Worm (Caenorhabditis elegans): Measurements from ENCODE around the gene C31G12.4.
"Not testable (repeated sequence)": the region's sequence is repeated elsewhere in the genome, so short reads cannot be mapped to it uniquely, and the experiment has no call there.

Gene C31G12.4

DNA sequence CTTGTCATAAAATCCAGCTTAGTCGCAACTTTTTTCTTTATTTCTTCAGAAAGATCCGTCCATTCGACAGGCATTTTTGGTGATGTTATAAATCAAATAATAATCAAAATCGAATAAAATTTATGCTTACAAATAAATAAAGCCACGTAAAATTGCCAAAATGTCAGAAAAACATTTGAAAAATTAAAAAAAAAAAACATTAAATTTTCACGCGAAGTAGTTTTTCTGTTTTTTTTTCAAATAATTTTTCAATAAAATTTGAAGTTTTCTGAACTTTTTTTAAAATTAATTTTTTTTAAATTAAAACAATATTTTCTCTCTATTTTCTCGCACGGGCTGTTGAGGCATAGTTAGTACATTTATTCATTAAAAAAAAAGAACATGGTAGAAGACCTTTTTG lies at the start of gene C31G12.4:
C31G12.4 (minus strand) TSS at position 101 of the 400 bp plus-strand sequence.
- TF ChIP-seq Y55F3AM.14 (GFP tag; optimal IDR thresholded peaks at IDR 0.05): no peak
- no peak for TF ChIP-seq ZK546.5 (tag; optimal IDR thresholded peaks at IDR 0.05)
- no peak for TF ChIP-seq fos-1 (tag; optimal IDR thresholded peaks at IDR 0.05)
- TF ChIP-seq lin-13 (GFP tag; optimal IDR thresholded peaks at IDR 0.05): no peak
- TF ChIP-seq aly-2 (tag; optimal IDR thresholded peaks at IDR 0.05): no peak
- no peak for TF ChIP-seq nhr-10 (tag; optimal IDR thresholded peaks at IDR 0.05)
- no peak for TF ChIP-seq nhr-12 (tag; optimal IDR thresholded peaks at IDR 0.05)
- TF ChIP-seq nhr-25 (tag; optimal IDR thresholded peaks at IDR 0.05): no peak
- no peak for TF ChIP-seq elt-1 (tag; optimal IDR thresholded peaks at IDR 0.05)
- TF ChIP-seq lsy-2 (tag; optimal IDR thresholded peaks at IDR 0.05): no peak
- no peak for TF ChIP-seq nhr-129 (tag; optimal IDR thresholded peaks at IDR 0.05)
- no peak for TF ChIP-seq R02D3.7 (tag; optimal IDR thresholded peaks at IDR 0.05)
- TF ChIP-seq gmeb-1 (tag; optimal IDR thresholded peaks at IDR 0.05): no peak
- TF ChIP-seq unc-55 (GFP tag; optimal IDR thresholded peaks at IDR 0.05): no peak
- TF ChIP-seq peb-1 (tag; optimal IDR thresholded peaks at IDR 0.05): no peak
- no peak for TF ChIP-seq sma-3 (GFP tag; optimal IDR thresholded peaks at IDR 0.05)
- TF ChIP-seq mab-5 (tag; optimal IDR thresholded peaks at IDR 0.05): no peak

DNA sequence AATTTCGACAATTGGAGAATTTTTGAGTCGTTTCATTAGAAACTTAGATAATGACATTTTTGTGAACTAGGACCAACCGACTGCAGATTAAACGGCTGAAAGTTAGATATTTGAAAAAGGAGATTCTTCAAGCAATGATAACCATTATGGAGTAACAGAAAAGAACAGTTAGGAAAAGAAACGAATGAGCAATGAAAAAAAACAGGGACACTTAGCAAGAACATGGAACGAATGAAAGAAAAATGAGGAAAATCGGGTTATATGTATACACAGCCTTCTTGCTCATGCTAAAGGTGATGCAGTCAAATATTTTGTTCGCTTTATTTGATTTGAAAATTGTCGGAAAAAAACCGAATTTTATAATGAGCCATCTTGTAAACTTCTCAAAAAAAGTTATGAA lies 45.8 kb upstream of the C31G12.4 start, which contains the start of gene F16H6.10:
F16H6.10 (minus strand) TSS at position 101 of the 400 bp plus-strand sequence.
- TF ChIP-seq ceh-82 (tag; optimal IDR thresholded peaks at IDR 0.05): no peak
- TF ChIP-seq unc-62 (GFP tag; optimal IDR thresholded peaks at IDR 0.05): no peak
- TF ChIP-seq alr-1 (tag; optimal IDR thresholded peaks at IDR 0.05): no peak
- TF ChIP-seq elt-1 (tag; optimal IDR thresholded peaks at IDR 0.05): no peak
- no peak for TF ChIP-seq nhr-12 (tag; optimal IDR thresholded peaks at IDR 0.05)
- TF ChIP-seq sma-9 (GFP tag; optimal IDR thresholded peaks at IDR 0.05): no peak
- no peak for TF ChIP-seq sma-9 (tag; optimal IDR thresholded peaks at IDR 0.05)
- TF ChIP-seq snpc-4 (tag; optimal IDR thresholded peaks at IDR 0.05): no peak
- TF ChIP-seq ZK546.5 (tag; optimal IDR thresholded peaks at IDR 0.05): no peak
- TF ChIP-seq C34F6.9 (tag; optimal IDR thresholded peaks at IDR 0.05): no peak
- no peak for TF ChIP-seq nhr-21 (tag; optimal IDR thresholded peaks at IDR 0.05)
- TF ChIP-seq Y55F3AM.14 (GFP tag; optimal IDR thresholded peaks at IDR 0.05): no peak
- no peak for TF ChIP-seq mdl-1 (tag; optimal IDR thresholded peaks at IDR 0.05)
- no peak for TF ChIP-seq lin-13 (GFP tag; optimal IDR thresholded peaks at IDR 0.05)
- no peak for TF ChIP-seq nhr-23 (tag; optimal IDR thresholded peaks at IDR 0.05)
- TF ChIP-seq blmp-1 (tag; optimal IDR thresholded peaks at IDR 0.05; ENCODE audit: insufficient read depth): no peak
- no peak for TF ChIP-seq crh-2 (tag; optimal IDR thresholded peaks at IDR 0.05)

DNA sequence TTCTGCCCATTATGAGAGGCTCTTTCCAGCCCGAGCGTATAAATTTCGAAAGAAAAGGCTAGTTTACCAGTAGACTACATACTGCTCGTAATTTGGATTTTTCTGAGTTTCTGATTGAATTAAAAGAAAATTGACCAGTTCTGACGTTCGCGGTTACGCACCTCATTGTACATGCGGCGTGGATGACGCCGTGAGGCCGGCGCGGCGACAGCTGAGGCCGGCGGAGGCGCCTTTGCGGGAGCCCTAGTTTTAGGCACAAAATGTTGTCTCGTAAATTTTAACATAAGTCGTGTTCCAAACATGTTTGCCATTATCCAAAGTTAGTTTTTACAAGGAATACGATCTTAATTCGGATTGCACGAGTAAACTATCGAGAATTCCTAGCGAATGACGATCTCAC lies 38.2 kb upstream of the C31G12.4 start, which contains the start of gene F16H6.9:
F16H6.9 (plus strand) TSS at position 301 of the 400 bp plus-strand sequence.
- TF ChIP-seq nhr-12, alr-1, unc-39 (tag; optimal IDR thresholded peaks at IDR 0.05): not testable (repeated sequence)

DNA sequence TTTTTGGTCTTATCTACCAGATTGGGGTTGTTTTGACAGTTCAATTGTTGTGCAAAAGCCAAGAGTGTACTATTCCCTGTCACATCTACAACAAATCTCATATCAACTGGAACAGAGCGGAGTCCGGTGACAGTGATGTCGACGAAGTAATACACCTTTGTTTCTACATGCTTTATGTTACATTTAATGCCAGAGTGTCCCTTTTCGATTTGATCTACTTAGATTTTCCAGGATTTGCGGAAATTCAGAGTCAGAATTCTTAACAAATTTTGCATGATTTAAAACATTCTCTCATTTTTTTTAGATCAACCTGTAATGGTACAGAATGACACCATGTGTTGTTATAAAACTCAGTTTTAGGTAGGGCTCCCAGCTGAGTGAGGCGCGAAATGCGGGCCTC lies 37.6 kb upstream of the C31G12.4 start, which contains the start of gene F16H6.8:
F16H6.8 (minus strand) TSS at position 101 of the 400 bp plus-strand sequence.
- TF ChIP-seq egl-27, nhr-237, nhr-77 (tag; optimal IDR thresholded peaks at IDR 0.05): not testable (repeated sequence)

DNA sequence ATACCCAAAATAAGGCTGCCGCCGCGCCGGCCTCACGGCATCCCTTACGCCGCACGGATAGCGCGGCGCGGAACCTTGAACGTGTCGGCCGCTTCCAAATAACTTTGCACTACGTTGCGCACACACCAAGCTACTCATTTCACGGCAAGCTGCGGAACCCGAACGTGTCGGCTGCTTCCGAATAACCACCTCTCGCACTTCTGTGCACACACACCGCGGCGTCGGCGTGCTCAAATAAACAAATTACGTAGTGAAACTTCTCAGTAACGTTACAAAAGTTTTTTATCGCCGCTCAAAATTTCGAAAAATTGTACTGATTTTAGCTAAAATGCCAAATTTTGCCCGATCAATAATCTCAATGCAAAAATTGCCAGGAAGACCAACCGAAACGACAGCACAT lies 34.3 kb upstream of the C31G12.4 start:
- TF ChIP-seq ztf-1 (GFP tag; conservative IDR thresholded peaks at IDR 0.05) (no peak), skn-1 (tag; optimal IDR thresholded peaks at IDR 0.05) (no peak), snpc-4 (tag; optimal IDR thresholded peaks at IDR 0.05) (no peak), ztf-11 (tag; optimal IDR thresholded peaks at IDR 0.05) (no peak), Y55F3AM.14 (GFP tag; optimal IDR thresholded peaks at IDR 0.05) (no peak), R02D3.7 (tag; optimal IDR thresholded peaks at IDR 0.05) (no peak), nhr-21 (tag; optimal IDR thresholded peaks at IDR 0.05) (no peak), nhr-25 (tag; optimal IDR thresholded peaks at IDR 0.05) (no peak), unc-62 (GFP tag; optimal IDR thresholded peaks at IDR 0.05) (no peak), peb-1 (tag; optimal IDR thresholded peaks at IDR 0.05) (no peak), zag-1 (tag; optimal IDR thresholded peaks at IDR 0.05) (no peak), ZK546.5 (tag; optimal IDR thresholded peaks at IDR 0.05) (no peak), lsy-2 (tag; optimal IDR thresholded peaks at IDR 0.05) (no peak), lin-39 (tag; optimal IDR thresholded peaks at IDR 0.05) (no peak), C34F6.9 (tag; optimal IDR thresholded peaks at IDR 0.05) (no peak), nhr-23 (tag; optimal IDR thresholded peaks at IDR 0.05) (no peak), nhr-77 (tag; optimal IDR thresholded peaks at IDR 0.05) (no peak), F13H6.1 (tag; optimal IDR thresholded peaks at IDR 0.05) (no peak), nhr-12 (tag; optimal IDR thresholded peaks at IDR 0.05) (no peak)

Measured in whole organism, L2 larva.